Fruit fly (Drosophila melanogaster): ENCODE results near the gene noi.

noi gene

DNA sequence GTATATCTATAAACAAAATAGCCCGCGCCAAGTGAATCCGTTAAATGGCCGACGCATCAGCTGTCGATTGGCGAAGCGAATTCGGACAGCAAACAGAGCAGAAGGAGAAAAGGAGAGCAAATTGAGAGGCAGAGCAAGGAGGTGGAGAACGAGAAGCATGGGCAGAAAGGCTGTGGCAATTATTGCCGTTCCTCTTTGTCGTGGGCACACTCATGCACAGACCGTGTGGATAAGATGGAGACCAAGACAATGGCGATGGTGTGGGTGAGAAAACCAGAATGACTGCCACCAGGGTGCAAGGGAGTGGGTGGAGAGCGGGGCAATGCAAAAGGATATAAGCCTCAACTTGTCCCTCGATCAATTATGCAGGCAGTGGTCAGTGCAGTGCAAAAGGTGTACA is 19.9 kb upstream of the noi start:
- TF ChIP-seq CG9948 (tag; optimal IDR thresholded peaks at IDR 0.05) (no peak), EcR (GFP tag; optimal IDR thresholded peaks at IDR 0.05) (peak; percentile 51)

DNA sequence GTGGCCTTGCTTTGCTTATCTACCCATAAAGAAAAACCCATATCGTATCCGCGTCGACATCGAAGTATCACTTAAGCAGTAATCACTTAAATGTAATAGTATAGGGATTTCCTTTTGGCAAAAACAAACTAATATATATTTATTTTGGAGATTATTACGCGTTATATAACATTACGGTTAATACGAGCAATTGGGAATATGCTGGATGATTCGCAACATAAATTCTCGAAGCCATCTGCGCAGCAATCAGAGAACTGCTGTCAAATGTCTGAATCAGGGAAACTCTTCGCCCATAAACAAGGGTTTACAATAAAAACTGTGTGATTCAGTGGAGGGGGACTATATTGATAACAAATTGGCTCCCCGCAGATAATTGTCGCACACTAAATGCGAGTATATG is 19.4 kb upstream of the noi start:
- TF ChIP-seq CG17806 (tag; optimal IDR thresholded peaks at IDR 0.05): no peak
- no peak for TF ChIP-seq rn (GFP tag; IDR thresholded peaks at IDR 0.05)

DNA sequence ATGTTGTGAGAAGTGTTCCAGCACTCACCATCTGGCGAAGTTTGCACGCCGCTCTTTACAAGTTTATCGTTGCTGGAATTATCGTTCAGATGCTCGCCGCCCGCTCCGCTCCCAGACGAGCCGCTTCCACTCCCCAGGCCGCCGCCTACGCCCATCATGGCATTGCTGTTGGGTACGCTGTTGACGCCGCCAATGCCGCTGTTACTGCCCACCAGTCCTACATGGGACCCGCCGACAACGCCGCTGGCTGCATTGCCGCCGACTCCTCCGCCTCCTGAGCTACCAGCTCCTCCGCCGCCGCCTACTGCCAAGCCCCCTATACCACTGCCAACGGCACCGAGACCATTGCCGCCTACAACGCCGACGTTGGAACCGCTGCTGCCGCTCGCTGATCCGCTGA is 17.2 kb upstream of the noi start:
- 0 out of 3 replicates have a peak, but pooled peaks have one; percentile 38 for TF ChIP-seq fd96Ca (GFP tag; IDR thresholded peaks at IDR 0.05)
- no peak for TF ChIP-seq CG32121 (GFP tag; IDR thresholded peaks at IDR 0.05)

DNA sequence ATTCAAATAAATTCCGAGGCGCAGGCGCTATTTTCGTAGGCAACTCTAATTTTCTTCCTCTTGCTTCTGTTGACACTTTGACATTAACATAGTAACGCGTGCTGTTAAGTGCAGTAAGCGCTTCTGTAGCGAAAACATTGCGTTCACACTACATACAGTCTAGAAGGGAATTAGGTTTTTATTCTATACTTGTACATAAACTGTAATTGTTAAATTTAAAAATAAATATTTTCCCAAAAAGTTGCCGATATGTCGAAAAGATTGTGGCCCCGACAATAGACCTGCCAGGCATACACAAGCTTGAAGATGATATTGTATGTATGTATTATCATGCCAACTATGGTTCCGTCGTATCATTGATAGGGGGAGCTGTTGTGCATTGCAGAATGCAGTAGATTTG is 15.2 kb upstream of the noi start, which contains the start of gene asl:
Gene asl (minus strand): TSS at position 67 of the 400 bp plus-strand sequence.
- TF ChIP-seq EcR (GFP tag; optimal IDR thresholded peaks at IDR 0.05) (no peak), D1 (tag; optimal IDR thresholded peaks at IDR 0.05) (no peak), fd96Ca (GFP tag; IDR thresholded peaks at IDR 0.05) (peak; percentile 73), CG12605 (GFP tag; IDR thresholded peaks at IDR 0.05) (no peak), CG14655 (GFP tag; optimal IDR thresholded peaks at IDR 0.05) (no peak), CG17806 (tag; optimal IDR thresholded peaks at IDR 0.05) (peak; percentile 55), CG13204 (GFP tag; optimal IDR thresholded peaks at IDR 0.05) (no peak), CG15710 (tag; optimal IDR thresholded peaks at IDR 0.05) (peak; percentile 54), rn (GFP tag; IDR thresholded peaks at IDR 0.05) (no peak), Ets98B (GFP tag; IDR thresholded peaks at IDR 0.05) (peak; percentile 69), CG32121 (GFP tag; IDR thresholded peaks at IDR 0.05) (peak; percentile 62; the same call in 1 of the 2 replicates), CG8159 (tag; optimal IDR thresholded peaks at IDR 0.05) (peak; percentile 66), Pif1B (GFP tag; optimal IDR thresholded peaks at IDR 0.05) (no peak), Pif1A (GFP tag; optimal IDR thresholded peaks at IDR 0.05) (no peak), CG9948 (tag; optimal IDR thresholded peaks at IDR 0.05) (peak; percentile 39), CG10348 (GFP tag; IDR thresholded peaks at IDR 0.05) (no peak), gl (tag; optimal IDR thresholded peaks at IDR 0.05) (no peak), CG34367 (tag; optimal IDR thresholded peaks at IDR 0.05) (no peak), Snoo (tag; optimal IDR thresholded peaks at IDR 0.05) (peak; percentile 40), CG8301 (tag; optimal IDR thresholded peaks at IDR 0.05) (no peak), CG4496 (GFP tag; IDR thresholded peaks at IDR 0.05) (peak; percentile 58; the same call in 1 of the 3 replicates)

DNA sequence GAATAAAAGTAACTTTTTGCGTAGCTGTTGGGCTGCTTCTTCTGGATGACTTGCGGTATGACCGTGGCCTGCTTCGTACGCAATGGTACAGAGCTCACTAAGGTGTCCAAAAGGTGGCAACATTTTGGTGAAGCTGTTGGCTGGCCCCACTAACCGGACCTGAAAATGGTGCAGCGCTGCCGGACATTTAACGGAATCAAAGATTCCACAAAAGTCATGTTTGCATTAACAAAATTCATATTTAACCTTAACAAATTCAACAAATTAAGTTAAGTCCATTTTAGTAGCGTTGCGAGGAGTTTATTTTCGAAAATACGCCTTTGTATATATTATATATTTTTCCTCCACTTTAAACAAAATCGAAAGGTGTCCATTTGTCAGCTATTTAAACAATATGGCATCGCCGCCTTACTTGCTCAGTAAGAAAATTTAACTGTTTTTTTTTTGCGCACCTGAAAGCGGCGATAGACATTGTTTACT is 9.8 kb upstream of the noi start, which contains the start of the genes kra and SecS:
Gene kra (minus strand): TSS at position 93 of the 480 bp plus-strand sequence.
Gene SecS (plus strand): TSS at position 390 of the 480 bp plus-strand sequence.
- TF ChIP-seq Snoo (tag; optimal IDR thresholded peaks at IDR 0.05) (peak; percentile 35), CG15710 (tag; optimal IDR thresholded peaks at IDR 0.05) (peak; percentile 38), CG17806 (tag; optimal IDR thresholded peaks at IDR 0.05) (peak; percentile 29), CG8301 (tag; optimal IDR thresholded peaks at IDR 0.05) (peak; percentile 11), CG34367 (tag; optimal IDR thresholded peaks at IDR 0.05) (peak; percentile 11), CG10348 (GFP tag; IDR thresholded peaks at IDR 0.05) (no peak), Ets98B (GFP tag; IDR thresholded peaks at IDR 0.05) (no peak), CG9948 (tag; optimal IDR thresholded peaks at IDR 0.05) (peak; percentile 40), CG32121 (GFP tag; IDR thresholded peaks at IDR 0.05) (no peak), CG8159 (tag; optimal IDR thresholded peaks at IDR 0.05) (peak; percentile 32)

DNA sequence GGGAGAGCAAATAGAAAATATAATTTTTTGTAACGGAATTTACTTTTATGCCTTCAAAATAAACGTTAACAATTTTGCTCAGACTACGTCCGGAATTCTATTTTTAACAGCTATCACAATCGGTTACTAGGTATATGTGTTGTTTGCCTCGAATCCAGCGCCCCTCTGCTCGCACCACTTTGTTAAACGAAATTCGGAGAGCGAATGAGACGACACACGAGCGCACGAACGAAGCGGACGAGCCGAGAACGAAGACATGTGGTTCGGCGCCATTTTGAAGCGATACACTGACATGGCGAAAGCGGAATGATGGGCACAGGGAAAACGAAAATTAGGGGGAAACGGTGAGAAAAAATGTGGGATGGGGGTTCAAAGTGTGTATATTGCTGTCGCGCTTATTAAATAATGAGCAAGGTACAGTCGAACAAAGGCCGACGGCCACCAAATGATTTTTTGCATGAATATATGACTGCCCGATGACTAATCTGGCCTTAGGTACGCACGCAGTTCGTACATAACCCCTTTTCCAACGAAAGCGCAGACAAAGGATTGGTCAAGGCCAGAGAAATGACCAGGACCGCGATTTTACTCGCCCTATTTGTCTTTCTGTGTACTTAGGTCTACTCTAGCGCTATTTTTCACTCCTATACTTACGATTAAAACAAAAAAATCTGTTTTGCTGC is 9.2 kb upstream of the noi start:
- TF ChIP-seq fd96Ca (GFP tag; IDR thresholded peaks at IDR 0.05) (no peak), D1 (tag; optimal IDR thresholded peaks at IDR 0.05) (no peak), CG34367 (tag; optimal IDR thresholded peaks at IDR 0.05) (peak; percentile 9), EcR (GFP tag; optimal IDR thresholded peaks at IDR 0.05) (peak; percentile 54), CG32121 (GFP tag; IDR thresholded peaks at IDR 0.05) (no peak), rn (GFP tag; IDR thresholded peaks at IDR 0.05) (no peak)

DNA sequence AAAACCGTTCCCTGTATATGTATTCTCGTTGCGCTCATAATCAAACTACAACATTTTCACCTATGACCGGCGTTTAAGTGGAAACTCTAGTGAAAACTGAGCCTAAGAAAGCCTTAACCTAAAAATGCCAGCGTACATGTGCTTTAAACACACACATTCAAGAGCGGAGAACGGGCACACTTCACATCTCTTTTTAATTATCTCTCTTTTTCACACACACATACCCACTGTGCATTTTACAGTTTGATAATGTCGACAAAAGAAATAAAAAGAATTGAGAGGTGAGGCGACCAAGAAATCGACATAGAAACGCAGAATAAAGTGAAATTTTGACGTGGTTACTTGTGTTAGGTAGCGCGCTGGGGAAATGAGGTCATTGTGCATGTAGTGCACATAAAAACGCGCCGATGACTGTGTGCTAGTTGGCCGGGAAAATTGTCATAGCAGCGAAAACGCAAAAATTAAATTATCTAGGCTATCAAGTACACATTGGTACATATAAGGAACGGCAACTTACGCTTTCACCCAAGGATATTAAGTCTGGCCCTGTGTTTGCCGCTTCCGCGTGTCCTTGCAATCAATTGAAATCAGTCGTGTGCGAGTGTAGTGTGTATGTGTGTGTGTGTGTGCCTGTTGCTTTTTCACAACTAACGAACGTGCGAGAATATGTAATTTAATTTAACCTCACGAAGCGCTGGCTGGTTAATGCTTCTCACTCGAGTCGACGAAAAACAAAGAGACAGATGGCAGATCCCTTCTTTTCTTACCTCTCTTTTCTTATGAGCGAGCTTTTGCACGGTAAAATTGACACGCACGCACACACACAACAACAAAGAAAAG is 8.5 kb upstream of the noi start:
- TF ChIP-seq CG17806 (tag; optimal IDR thresholded peaks at IDR 0.05) (no peak), rn (GFP tag; IDR thresholded peaks at IDR 0.05) (no peak), fd96Ca (GFP tag; IDR thresholded peaks at IDR 0.05) (no peak), EcR (GFP tag; optimal IDR thresholded peaks at IDR 0.05) (no peak), CG8301 (tag; optimal IDR thresholded peaks at IDR 0.05) (no peak), CG32121 (GFP tag; IDR thresholded peaks at IDR 0.05) (no peak), CG15710 (tag; optimal IDR thresholded peaks at IDR 0.05) (no peak), Pif1B (GFP tag; optimal IDR thresholded peaks at IDR 0.05) (no peak), CG9948 (tag; optimal IDR thresholded peaks at IDR 0.05) (no peak), gl (tag; optimal IDR thresholded peaks at IDR 0.05) (no peak), CG34367 (tag; optimal IDR thresholded peaks at IDR 0.05) (no peak)

Measured in whole organism, pupa.